Fruit fly (Drosophila melanogaster) whole organism, embryonic: Measurements from ENCODE around the gene CG5611.
A peak's percentile ranks its signal among the peaks of the same experiment; 100 is the strongest.

Source experiments
- B-H1 ChIP-seq: fragments of 200-800 bp; sonication (Bioruptor generic); IDR thresholded peaks from 3 replicates; pipeline ENCODE4 v1.3.6; 2022; ENCODE audit warnings: missing biosample characterization, missing genetic modification characterization
- BEAF-32 ChIP-seq: fragments of 200-800 bp; sonication (Bioruptor generic); optimal IDR thresholded peaks from 3 replicates; lab custom pipeline; 2017; ENCODE audit warnings: missing biosample characterization, missing genetic modification characterization, mild to moderate bottlenecking, moderate library complexity, missing genetic modification reagents
- CG10543 ChIP-seq: fragments of 200-800 bp; sonication (Bioruptor generic); optimal IDR thresholded peaks from 3 replicates; lab custom pipeline; 2017; ENCODE audit warnings: missing biosample characterization, mild to moderate bottlenecking, missing genetic modification characterization, moderate library complexity
- CG11696 ChIP-seq: fragments of 200-800 bp; sonication (Bioruptor generic); IDR thresholded peaks from 2 replicates; pipeline ENCODE4 v1.3.6; 2022; ENCODE audit warnings: missing biosample characterization, missing genetic modification characterization
- CG1603 ChIP-seq: fragments of 200-800 bp; sonication (Bioruptor generic); optimal IDR thresholded peaks from 2 replicates; lab custom pipeline; 2019; ENCODE audit warnings: missing biosample characterization, mild to moderate bottlenecking, missing genetic modification characterization, moderate library complexity
- CG18011 ChIP-seq: fragments of 200-800 bp; sonication (Bioruptor generic); optimal IDR thresholded peaks from 2 replicates; lab custom pipeline; 2017; ENCODE audit warnings: missing biosample characterization, missing genetic modification characterization, mild to moderate bottlenecking, moderate library complexity, missing genotype
- CG2889 ChIP-seq: fragments of 200-800 bp; sonication (Bioruptor generic); IDR thresholded peaks from 3 replicates; pipeline ENCODE4 v1.3.6; 2022; ENCODE audit warnings: missing biosample characterization, missing genetic modification characterization
- CG34224 ChIP-seq: fragments of 200-800 bp; sonication (Bioruptor generic); IDR thresholded peaks from 3 replicates; pipeline ENCODE4 v1.3.6; 2022; ENCODE audit warnings: missing biosample characterization, missing genetic modification characterization; ENCODE audit not compliant: partially characterized antibody
- CG4328 ChIP-seq: fragments of 200-800 bp; sonication (Bioruptor generic); optimal IDR thresholded peaks from 3 replicates; lab custom pipeline; 2017; ENCODE audit warnings: missing biosample characterization, missing genetic modification reagents, missing genetic modification characterization
- CG4617 ChIP-seq: fragments of 200-800 bp; sonication (Bioruptor generic); optimal IDR thresholded peaks from 3 replicates; lab custom pipeline; 2016; ENCODE audit warnings: missing biosample characterization, missing genetic modification characterization, borderline replicate concordance
- CG5953 ChIP-seq: fragments of 200-800 bp; sonication (Bioruptor generic); IDR thresholded peaks from 2 replicates; pipeline ENCODE4 v1.3.6; 2022; ENCODE audit warnings: missing biosample characterization, missing genetic modification characterization
- CG7786 ChIP-seq: fragments of 200-800 bp; sonication (Bioruptor generic); optimal IDR thresholded peaks from 2 replicates; lab custom pipeline; 2016; ENCODE audit warnings: missing biosample characterization, missing genetic modification characterization
- CG8478 ChIP-seq: fragments of >200 bp; optimal IDR thresholded peaks from 2 replicates; lab custom pipeline; 2018
- CG9797 ChIP-seq: fragments of 200-800 bp; sonication (Bioruptor generic); optimal IDR thresholded peaks from 3 replicates; lab custom pipeline; 2018; ENCODE audit warnings: missing biosample characterization, mild to moderate bottlenecking, missing genetic modification characterization
- D19A ChIP-seq: fragments of 200-800 bp; optimal IDR thresholded peaks from 3 replicates; lab custom pipeline; 2019; ENCODE audit warnings: missing biosample characterization, mild to moderate bottlenecking, missing genetic modification characterization, moderate library complexity
- Dll ChIP-seq: fragments of 200-800 bp; sonication (Bioruptor generic); IDR thresholded peaks from 4 replicates; pipeline ENCODE4 v1.3.6; 2022; ENCODE audit warnings: missing biosample characterization, missing genetic modification characterization; ENCODE audit not compliant: partially characterized antibody
- Dp ChIP-seq: fragments of 200-800 bp; sonication (Bioruptor generic); optimal IDR thresholded peaks from 2 replicates; lab custom pipeline; 2018; ENCODE audit warnings: missing biosample characterization, mild to moderate bottlenecking, missing genetic modification characterization, moderate library complexity
- Dref ChIP-seq: fragments of 200-800 bp; sonication (Bioruptor generic); IDR thresholded peaks from 2 replicates; pipeline ENCODE4 v1.3.6; 2022; ENCODE audit warnings: missing biosample characterization, missing genetic modification characterization
- E2f2 ChIP-seq: fragments of 200-800 bp; sonication (Bioruptor generic); IDR thresholded peaks from 2 replicates; pipeline ENCODE4 v1.3.6; 2022; ENCODE audit warnings: missing biosample characterization, missing genetic modification characterization
- Ets65A ChIP-seq: fragments of 200-800 bp; sonication (Bioruptor generic); peaks from one replicate; lab custom pipeline; 2016; ENCODE audit warnings: missing biosample characterization, missing genetic modification characterization
- HLH3B ChIP-seq: fragments of 200-800 bp; sonication (Bioruptor generic); IDR thresholded peaks from 2 replicates; pipeline ENCODE4 v1.3.6; 2022; ENCODE audit warnings: missing biosample characterization, missing genetic modification characterization
- Hr51 ChIP-seq, 2 experiments: fragments of 200-800 bp; sonication (Bioruptor generic); optimal IDR thresholded peaks; 2 replicates in 1 of 2; 3 replicates in 1 of 2; lab custom pipeline; 2016 to 2018; ENCODE audit warnings: missing biosample characterization in 2 of 2, missing genetic modification characterization in 2 of 2, mild to moderate bottlenecking in 1 of 2, moderate library complexity in 1 of 2
- MBD-R2 ChIP-seq: fragments of 200-800 bp; sonication (Bioruptor generic); IDR thresholded peaks from 2 replicates; pipeline ENCODE4 v1.3.6; 2022; ENCODE audit warnings: missing biosample characterization, missing genetic modification characterization
- MESR4 ChIP-seq: fragments of 200-800 bp; sonication (Bioruptor generic); optimal IDR thresholded peaks from 2 replicates; lab custom pipeline; 2018; ENCODE audit warnings: missing biosample characterization, mild to moderate bottlenecking, missing genetic modification characterization, moderate library complexity
- Rx ChIP-seq: fragments of 200-800 bp; sonication (Bioruptor generic); IDR thresholded peaks from 2 replicates; pipeline ENCODE4 v1.3.6; 2022; ENCODE audit warnings: missing biosample characterization, missing genetic modification characterization
- Sin3A ChIP-seq: fragments of >200 bp; optimal IDR thresholded peaks from 2 replicates; lab custom pipeline; 2018
- Vsx1 ChIP-seq: fragments of 200-800 bp; sonication (Bioruptor generic); optimal IDR thresholded peaks from 2 replicates; lab custom pipeline; 2017; ENCODE audit warnings: missing biosample characterization, mild to moderate bottlenecking, missing genetic modification characterization, missing genetic modification reagents
- YL-1 ChIP-seq: fragments of 200-800 bp; sonication (Bioruptor generic); optimal IDR thresholded peaks from 3 replicates; lab custom pipeline; 2017; ENCODE audit warnings: missing biosample characterization, mild to moderate bottlenecking, missing genetic modification characterization
- bowl ChIP-seq: fragments of 200-800 bp; sonication (Bioruptor generic); IDR thresholded peaks from 2 replicates; pipeline ENCODE4 v1.3.6; 2022; ENCODE audit warnings: missing biosample characterization, missing genetic modification characterization
- crol ChIP-seq: fragments of 200-800 bp; sonication (Bioruptor generic); IDR thresholded peaks from 2 replicates; pipeline ENCODE4 v1.3.6; 2022; ENCODE audit warnings: missing biosample characterization, missing genetic modification characterization
- dmrt11E ChIP-seq: fragments of 200-800 bp; sonication (Bioruptor generic); optimal IDR thresholded peaks from 3 replicates; lab custom pipeline; 2018; ENCODE audit warnings: missing biosample characterization, mild to moderate bottlenecking, missing genetic modification characterization, moderate library complexity
- gcm ChIP-seq: fragments of 200-800 bp; sonication (Bioruptor generic); optimal IDR thresholded peaks from 2 replicates; lab custom pipeline; 2019; ENCODE audit warnings: missing biosample characterization, mild to moderate bottlenecking, missing genetic modification characterization, moderate library complexity
- gfzf ChIP-seq: fragments of 200-800 bp; sonication (Bioruptor generic); optimal IDR thresholded peaks from 2 replicates; lab custom pipeline; 2016; ENCODE audit warnings: missing biosample characterization, mild to moderate bottlenecking, missing genetic modification characterization, moderate library complexity
- lab ChIP-seq: fragments of 200-800 bp; sonication (Bioruptor generic); optimal IDR thresholded peaks from 3 replicates; lab custom pipeline; 2017; ENCODE audit warnings: missing biosample characterization, missing genetic modification characterization, mild to moderate bottlenecking, moderate library complexity, missing genetic modification reagents
- pita ChIP-seq: fragments of 200-800 bp; sonication (Bioruptor generic); optimal IDR thresholded peaks from 2 replicates; lab custom pipeline; 2017; ENCODE audit warnings: missing biosample characterization, mild to moderate bottlenecking, missing genetic modification characterization
- pzg ChIP-seq: fragments of 200-800 bp; sonication (Bioruptor generic); optimal IDR thresholded peaks from 3 replicates; lab custom pipeline; 2018; ENCODE audit warnings: missing biosample characterization, mild to moderate bottlenecking, missing genetic modification characterization, moderate library complexity
- trem ChIP-seq: fragments of 200-800 bp; optimal IDR thresholded peaks from 3 replicates; lab custom pipeline; 2019; ENCODE audit warnings: missing biosample characterization, mild to moderate bottlenecking, missing genetic modification characterization, moderate library complexity
- unc-4 ChIP-seq: fragments of 200-800 bp; sonication (Bioruptor generic); IDR thresholded peaks from 2 replicates; pipeline ENCODE4 v1.3.6; 2022; ENCODE audit warnings: missing biosample characterization, missing genetic modification characterization; ENCODE audit not compliant: partially characterized antibody

Gene CG5611

DNA sequence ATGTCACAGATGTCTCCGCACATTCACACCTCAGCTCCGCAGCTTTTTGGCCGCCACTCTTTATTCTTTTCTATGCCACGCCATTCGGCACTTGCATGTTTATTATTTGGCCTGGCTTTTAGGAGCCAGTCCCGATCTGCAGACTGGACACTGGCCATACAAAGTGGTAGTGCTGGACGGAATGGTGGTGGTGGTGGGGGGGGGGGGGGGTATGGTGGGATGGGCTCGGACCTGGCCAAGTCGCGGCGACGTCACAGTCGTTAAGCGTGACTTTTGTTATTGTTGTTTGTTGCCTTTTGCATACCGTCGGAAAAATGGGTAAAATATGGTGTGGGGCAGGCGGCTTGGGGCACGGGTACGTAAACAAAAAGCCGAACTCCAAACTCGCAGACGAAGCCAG lies 49.2 kb upstream of the CG5611 start:
- TF ChIP-seq CG34224 (GFP tag; lab: Robert Waterston, UW) = no peak
- TF ChIP-seq D19A = no peak
- TF ChIP-seq CG10543 (GFP tag; lab: Kevin White, UChicago) = no peak
- no peak for TF ChIP-seq CG4328 (GFP tag; lab: Kevin White, UChicago)
- TF ChIP-seq Dref = no peak
- no peak for TF ChIP-seq CG18011 (GFP tag; lab: Kevin White, UChicago)
- peak; percentile 59 for TF ChIP-seq crol (GFP tag; lab: Robert Waterston, UW)

- TF ChIP-seq pzg (GFP tag; lab: Kevin White, UChicago) (peak; percentile 71), trem (peak; percentile 14), MESR4 (GFP tag; lab: Kevin White, UChicago) (peak; percentile 91), MBD-R2 (GFP tag; lab: Robert Waterston, UW) (peak; percentile 63), Vsx1 (GFP tag; lab: Kevin White, UChicago) (peak; percentile 99), gfzf (GFP tag; lab: Kevin White, UChicago) (peak; percentile 85), E2f2 (GFP tag; lab: Robert Waterston, UW) (peak; percentile 94), BEAF-32 (GFP tag; lab: Kevin White, UChicago) (peak; percentile 3), gcm (GFP tag; lab: Kevin White, UChicago) (no peak), YL-1 (GFP tag; lab: Kevin White, UChicago) (peak; percentile 38), CG9797 (GFP tag; lab: Kevin White, UChicago) (peak; percentile 61), Rx (GFP tag; lab: Robert Waterston, UW) (no peak), CG1603 (peak; percentile 37), B-H1 (GFP tag; lab: Robert Waterston, UW) (no peak), Dll (GFP tag; lab: Robert Waterston, UW) (0 out of 4 replicates have a peak, but pooled peaks have one; percentile 13), Sin3A (lab: Kevin White, UChicago) (peak; percentile 0), Dp (GFP tag; lab: Kevin White, UChicago) (peak; percentile 92), dmrt11E (tag; lab: Kevin White, UChicago) (no peak), CG4617 (GFP tag; lab: Kevin White, UChicago) (peak; percentile 79)
Measured at dm6 chr3R:27681799-27682198, 45.9 kb upstream of the CG5611 start, which contains the start of gene Sce. Gene Sce, minus strand, starts transcription at chr3R:27682029.

DNA sequence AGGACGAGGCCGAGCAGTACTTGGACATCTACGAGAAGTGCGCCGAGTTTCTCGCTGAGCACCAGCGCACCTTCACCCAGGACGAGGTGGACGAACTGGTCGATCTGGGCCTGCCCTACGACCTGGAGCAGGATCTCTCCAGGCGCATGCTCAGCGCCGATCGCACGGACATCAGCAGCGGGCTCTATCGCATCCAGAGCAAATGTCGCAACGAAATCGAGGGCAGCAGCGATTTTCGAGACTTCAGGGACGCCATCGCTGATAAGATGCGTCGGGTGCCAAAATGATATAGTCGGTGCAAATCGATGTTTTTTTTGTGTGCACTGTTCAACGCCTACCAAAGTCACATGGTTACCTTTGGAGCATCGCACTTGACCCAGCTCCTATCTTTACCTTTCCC lies 43.8 kb upstream of the CG5611 start:
- TF ChIP-seq Hr51 (GFP tag; optimal IDR thresholded peaks at IDR 0.05; lab: Kevin White, UChicago) (no peak), unc-4 (GFP tag; lab: Robert Waterston, UW) (no peak), CG2889 (GFP tag; lab: Robert Waterston, UW) (no peak), CG7786 (GFP tag; lab: Kevin White, UChicago) (no peak), MESR4 (GFP tag; lab: Kevin White, UChicago) (no peak), CG5953 (GFP tag; lab: Robert Waterston, UW) (0 out of 2 replicates have a peak, but pooled peaks have one; percentile 27), bowl (no peak), pita (GFP tag; lab: Kevin White, UChicago) (no peak), CG11696 (GFP tag; lab: Robert Waterston, UW) (no peak), CG8478 (lab: Kevin White, UChicago) (peak; percentile 52), lab (GFP tag; lab: Kevin White, UChicago) (no peak), HLH3B (GFP tag; lab: Robert Waterston, UW) (no peak), Ets65A (no peak)
